Worm (Caenorhabditis elegans) whole organism, young adult: ENCODE measurements around the gene K11H12.6.

Experiments used
- B0035.1 ChIP-seq: sonication (generic microtip); optimal IDR thresholded peaks from 2 replicates; lab custom pipeline; 2016; ENCODE audit warnings: missing genetic modification characterization, mild to moderate bottlenecking, missing compliant biosample characterization, missing genotype, missing genetic modification reagents
- B0261.1 ChIP-seq: sonication (generic microtip); optimal IDR thresholded peaks from 2 replicates; lab custom pipeline; 2016; ENCODE audit warnings: mild to moderate bottlenecking, missing genetic modification characterization, moderate library complexity, missing compliant biosample characterization
- C06A6.2 ChIP-seq: fragments of 200-800 bp; sonication (Bioruptor generic); conservative IDR thresholded peaks from 2 replicates; pipeline ENCODE4 v1.3.6; 2022; ENCODE audit warnings: missing genetic modification characterization, missing compliant biosample characterization
- C17E4.6 ChIP-seq: fragments of 200-800 bp; sonication (Bioruptor generic); IDR thresholded peaks from 2 replicates; pipeline ENCODE4 v1.3.6; 2022; ENCODE audit warnings: missing genetic modification reagents, missing genetic modification characterization, missing compliant biosample characterization
- F37B4.10 ChIP-seq: fragments of 200-800 bp; sonication (Bioruptor generic); IDR thresholded peaks from 2 replicates; pipeline ENCODE4 v1.3.6; 2022; ENCODE audit warnings: missing genetic modification characterization, missing compliant biosample characterization
- F39B2.1 ChIP-seq: fragments of 200-800 bp; sonication (Bioruptor generic); IDR thresholded peaks from 2 replicates; pipeline ENCODE4 v1.3.6; 2022; ENCODE audit warnings: missing genetic modification reagents, missing genetic modification characterization, missing compliant biosample characterization
- F57A8.1 ChIP-seq: fragments of 200-800 bp; sonication (Bioruptor generic); optimal IDR thresholded peaks from 2 replicates; lab custom pipeline; 2018; ENCODE audit warnings: mild to moderate bottlenecking, missing genetic modification characterization, moderate library complexity, missing compliant biosample characterization
- T07F8.4 ChIP-seq: sonication (generic microtip); optimal IDR thresholded peaks from 2 replicates; lab custom pipeline; 2016; ENCODE audit warnings: mild to moderate bottlenecking, missing genetic modification characterization, moderate library complexity, missing compliant biosample characterization
- T26A5.8 ChIP-seq: sonication (generic microtip); optimal IDR thresholded peaks from 2 replicates; lab custom pipeline; 2016; ENCODE audit warnings: missing genetic modification characterization, missing compliant biosample characterization
- Y53F4B.3 ChIP-seq: fragments of 200-800 bp; sonication (Bioruptor generic); IDR thresholded peaks from 2 replicates; pipeline ENCODE4 v1.3.6; 2022; ENCODE audit warnings: missing genetic modification reagents, missing genetic modification characterization, missing compliant biosample characterization
- Y95B8A.8 ChIP-seq: fragments of 200-800 bp; sonication (Bioruptor generic); IDR thresholded peaks from 2 replicates; pipeline ENCODE4 v1.3.6; 2022; ENCODE audit warnings: missing genetic modification reagents, missing genetic modification characterization, missing compliant biosample characterization
- ZK185.1 ChIP-seq: sonication (generic microtip); optimal IDR thresholded peaks from 2 replicates; lab custom pipeline; 2016; ENCODE audit warnings: mild to moderate bottlenecking, missing genetic modification characterization, missing compliant biosample characterization; ENCODE audit not compliant: poor library complexity, severe bottlenecking
- ama-1 ChIP-seq, 3 experiments: fragments of 150-350 bp in 1 of 3; sonication (generic microtip) in 2 of 3; optimal IDR thresholded peaks; 2 replicates each; lab custom pipeline; 2014 to 2018; ENCODE audit warnings: missing biosample characterization in 2 of 3, missing genetic modification characterization in 2 of 3, missing genetic modification reagents in 2 of 3
- aptf-2 ChIP-seq: fragments of 200-800 bp; sonication (Bioruptor generic); conservative IDR thresholded peaks from 2 replicates; pipeline ENCODE4 v1.3.6; 2022; ENCODE audit warnings: missing genetic modification reagents, missing genetic modification characterization, missing compliant biosample characterization
- aptf-3 ChIP-seq: fragments of 200-800 bp; sonication (Bioruptor generic); IDR thresholded peaks from 2 replicates; pipeline ENCODE4 v1.3.6; 2022; ENCODE audit warnings: missing genetic modification characterization, missing compliant biosample characterization
- atf-7 ChIP-seq: sonication (generic microtip); optimal IDR thresholded peaks from 2 replicates; lab custom pipeline; 2017; ENCODE audit warnings: mild to moderate bottlenecking, missing genetic modification characterization, missing compliant biosample characterization
- athp-1 ChIP-seq: sonication (generic microtip); optimal IDR thresholded peaks from 2 replicates; lab custom pipeline; 2017; ENCODE audit warnings: mild to moderate bottlenecking, missing genetic modification characterization, missing compliant biosample characterization
- attf-3 ChIP-seq: fragments of 200-800 bp; sonication (Bioruptor generic); conservative IDR thresholded peaks from 2 replicates; pipeline ENCODE4 v1.3.6; 2022; ENCODE audit warnings: missing genetic modification reagents, missing genetic modification characterization, missing compliant biosample characterization
- cebp-2 ChIP-seq: fragments of 200-800 bp; sonication (Bioruptor generic); IDR thresholded peaks from 2 replicates; pipeline ENCODE4 v1.3.6; 2022; ENCODE audit warnings: missing genetic modification characterization, missing compliant biosample characterization
- ceh-27 ChIP-seq: fragments of 200-800 bp; sonication (Bioruptor generic); optimal IDR thresholded peaks from 2 replicates; lab custom pipeline; 2018; ENCODE audit warnings: mild to moderate bottlenecking, missing genetic modification characterization, moderate library complexity, missing compliant biosample characterization
- chd-7 ChIP-seq: sonication (generic microtip); optimal IDR thresholded peaks from 2 replicates; lab custom pipeline; 2016; ENCODE audit warnings: mild to moderate bottlenecking, missing genetic modification characterization, moderate library complexity, missing compliant biosample characterization
- dpff-1 ChIP-seq: sonication (generic microtip); optimal IDR thresholded peaks from 2 replicates; lab custom pipeline; 2017; ENCODE audit warnings: mild to moderate bottlenecking, missing genetic modification characterization, missing compliant biosample characterization
- dpl-1 ChIP-seq: fragments of 150-350 bp; optimal IDR thresholded peaks from 2 replicates; lab custom pipeline; 2014; ENCODE audit warnings: missing biosample characterization, missing genetic modification reagents, missing genetic modification characterization
- efl-1 ChIP-seq: fragments of 150-350 bp; optimal IDR thresholded peaks from 2 replicates; lab custom pipeline; 2014; ENCODE audit warnings: missing biosample characterization, missing genetic modification reagents, missing genetic modification characterization
- fkh-3 ChIP-seq: sonication (generic microtip); optimal IDR thresholded peaks from 2 replicates; lab custom pipeline; 2016; ENCODE audit warnings: mild to moderate bottlenecking, missing genetic modification characterization, missing compliant biosample characterization
- hrde-1 ChIP-seq: sonication (generic microtip); optimal IDR thresholded peaks from 2 replicates; lab custom pipeline; 2016; ENCODE audit warnings: missing genetic modification characterization, mild to moderate bottlenecking, missing compliant biosample characterization, moderate library complexity, missing genotype, missing genetic modification reagents, borderline replicate concordance
- hsf-1 ChIP-seq: fragments of 200-800 bp; sonication (Bioruptor generic); IDR thresholded peaks from 2 replicates; pipeline ENCODE4 v1.3.6; 2022; ENCODE audit warnings: missing genetic modification reagents, missing genetic modification characterization, missing compliant biosample characterization
- let-526 ChIP-seq: fragments of 200-800 bp; sonication (Bioruptor generic); IDR thresholded peaks from 2 replicates; pipeline ENCODE4 v1.3.6; 2022; ENCODE audit warnings: missing genetic modification reagents, missing genetic modification characterization, missing compliant biosample characterization
- let-607 ChIP-seq, 2 experiments: fragments of 200-800 bp in 1 of 2; sonication (Bioruptor generic) in 1 of 2; sonication (generic microtip) in 1 of 2; optimal IDR thresholded peaks; 2 replicates each; lab custom pipeline; 2016 to 2018; ENCODE audit warnings: mild to moderate bottlenecking in 2 of 2, missing compliant biosample characterization in 2 of 2, missing genetic modification characterization in 2 of 2, moderate library complexity in 2 of 2, missing genotype in 1 of 2
- lin-35 ChIP-seq, 3 experiments: fragments of 150-350 bp in 2 of 3; sonication (generic microtip) in 1 of 3; optimal IDR thresholded peaks; 2 replicates each; lab custom pipeline; 2014 to 2018; ENCODE audit warnings: missing biosample characterization in 3 of 3, missing genetic modification characterization in 3 of 3, missing genetic modification reagents in 3 of 3
- lsy-27 ChIP-seq: sonication (generic microtip); optimal IDR thresholded peaks from 2 replicates; lab custom pipeline; 2017; ENCODE audit warnings: missing genetic modification characterization, mild to moderate bottlenecking, missing compliant biosample characterization, antibody characterized with exemption, missing genotype, borderline replicate concordance; ENCODE audit not compliant: insufficient read depth
- madf-10 ChIP-seq: sonication (generic microtip); optimal IDR thresholded peaks from 2 replicates; lab custom pipeline; 2016; ENCODE audit warnings: mild to moderate bottlenecking, missing genetic modification characterization, missing compliant biosample characterization
- madf-3 ChIP-seq: fragments of 200-800 bp; sonication (Bioruptor generic); IDR thresholded peaks from 2 replicates; pipeline ENCODE4 v1.3.6; 2022; ENCODE audit warnings: missing genetic modification reagents, missing genetic modification characterization, missing compliant biosample characterization
- mes-4 ChIP-seq: sonication (generic microtip); optimal IDR thresholded peaks from 2 replicates; lab custom pipeline; 2016; ENCODE audit warnings: missing genotype, missing genetic modification characterization, missing compliant biosample characterization
- nhr-80 ChIP-seq: sonication (generic microtip); optimal IDR thresholded peaks from 2 replicates; lab custom pipeline; 2016; ENCODE audit warnings: missing genetic modification characterization, missing compliant biosample characterization
- nhr-90 ChIP-seq: sonication (generic microtip); optimal IDR thresholded peaks from 2 replicates; lab custom pipeline; 2016; ENCODE audit warnings: missing genotype, mild to moderate bottlenecking, missing genetic modification characterization, missing compliant biosample characterization
- pha-4 ChIP-seq: fragments of 150-350 bp; sonication (generic microtip); optimal IDR thresholded peaks from 2 replicates; lab custom pipeline; 2014; ENCODE audit warnings: missing biosample characterization, missing genetic modification reagents, missing genetic modification characterization
- repo-1 ChIP-seq: sonication (generic microtip); optimal IDR thresholded peaks from 2 replicates; lab custom pipeline; 2017; ENCODE audit warnings: mild to moderate bottlenecking, missing genetic modification characterization, missing compliant biosample characterization
- snpc-1.3 ChIP-seq: sonication (generic microtip); optimal IDR thresholded peaks from 2 replicates; lab custom pipeline; 2017; ENCODE audit warnings: missing genetic modification characterization, mild to moderate bottlenecking, missing compliant biosample characterization, antibody characterized with exemption, moderate library complexity, missing genotype, missing genetic modification reagents; ENCODE audit not compliant: insufficient read depth
- snpc-3.4 ChIP-seq: sonication (generic microtip); optimal IDR thresholded peaks from 2 replicates; lab custom pipeline; 2017; ENCODE audit warnings: missing genetic modification characterization, mild to moderate bottlenecking, missing compliant biosample characterization, antibody characterized with exemption, moderate library complexity, missing genotype, missing genetic modification reagents
- sptf-2 ChIP-seq: fragments of 200-800 bp; sonication (Bioruptor generic); optimal IDR thresholded peaks from 2 replicates; lab custom pipeline; 2018; ENCODE audit warnings: mild to moderate bottlenecking, missing genetic modification characterization, missing compliant biosample characterization
- tbx-9 ChIP-seq: sonication (generic microtip); optimal IDR thresholded peaks from 2 replicates; lab custom pipeline; 2016; ENCODE audit warnings: borderline replicate concordance, missing genetic modification characterization, inconsistent platforms, missing compliant biosample characterization
- tlf-1 ChIP-seq: fragments of 200-800 bp; sonication (Bioruptor generic); optimal IDR thresholded peaks from 2 replicates; lab custom pipeline; 2018; ENCODE audit warnings: mild to moderate bottlenecking, missing genetic modification characterization, missing compliant biosample characterization
- unc-62 ChIP-seq: fragments of 150-350 bp; optimal IDR thresholded peaks from 2 replicates; lab custom pipeline; 2014; ENCODE audit warnings: missing biosample characterization, missing genetic modification reagents, missing genetic modification characterization
- zfh-2 ChIP-seq: fragments of 200-800 bp; sonication (Bioruptor generic); conservative IDR thresholded peaks from 2 replicates; pipeline ENCODE4 v1.3.6; 2022; ENCODE audit warnings: missing genetic modification reagents, missing genetic modification characterization, missing compliant biosample characterization

The K11H12.6 gene

DNA sequence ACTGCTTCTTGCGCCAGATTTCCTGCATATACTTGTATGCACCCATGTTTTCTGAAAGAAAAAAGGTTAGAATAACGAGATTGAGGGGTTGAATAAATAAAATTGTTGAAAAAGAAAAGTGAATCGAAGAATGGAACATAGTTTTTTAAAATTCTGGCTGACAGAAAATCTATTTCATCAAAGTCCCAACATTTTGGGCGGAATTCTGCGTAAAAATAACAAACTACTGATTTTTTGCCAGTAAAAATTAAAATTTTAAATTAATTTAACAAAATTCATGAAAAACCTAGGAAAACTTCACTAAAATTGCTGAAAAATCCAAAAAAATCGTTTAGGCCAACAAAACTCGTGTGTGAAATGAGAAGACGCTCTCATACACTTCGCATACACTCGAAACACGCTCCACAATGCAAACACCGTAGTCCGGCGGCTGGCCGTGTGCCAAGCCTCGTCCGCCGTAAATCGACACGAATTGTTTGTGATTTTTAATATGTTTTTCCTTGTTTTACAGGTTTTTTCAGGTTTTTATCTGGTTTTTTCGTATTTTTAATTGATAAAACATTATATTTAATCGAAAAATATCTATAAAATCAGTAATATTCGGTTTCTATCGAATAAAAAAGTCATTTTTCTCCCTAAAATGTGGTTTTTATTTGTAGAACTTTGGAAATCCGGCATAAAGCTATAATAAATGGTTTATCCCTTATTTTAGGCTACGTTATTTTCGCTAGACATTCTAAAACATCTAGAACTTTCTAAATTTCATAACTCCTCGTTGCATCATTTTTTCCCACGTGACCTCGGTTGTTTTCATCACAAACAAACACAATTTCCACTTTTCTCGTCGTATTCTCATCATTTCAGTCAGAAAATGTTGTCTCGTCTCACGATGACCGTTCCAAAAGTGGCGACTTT, 12.3 kb upstream of the K11H12.6 start, which contains the start of the genes rpl-15 and K11H12.8 (continued):
- peak; percentile 62 for TF ChIP-seq fkh-3 (tag; lab: Kevin White, UChicago)
- peak; percentile 95 to 97 for TF ChIP-seq let-607 (tag; optimal IDR thresholded peaks at IDR 0.05; lab: Kevin White, UChicago)
- TF ChIP-seq T26A5.8, result peak; percentile 67
- TF ChIP-seq cebp-2, result peak; percentile 97
- TF ChIP-seq zfh-2 (GFP tag; lab: Robert Waterston, UW), result peak; percentile 96
- TF ChIP-seq efl-1 (GFP tag; lab: Kevin White, UChicago), result peak; percentile 92
- TF ChIP-seq tlf-1, result peak; percentile 100
- TF ChIP-seq chd-7 (tag; lab: Kevin White, UChicago), result peak; percentile 98
- TF ChIP-seq athp-1 (tag; lab: Kevin White, UChicago), result peak; percentile 99
- TF ChIP-seq F57A8.1, result peak; percentile 96
- TF ChIP-seq dpff-1, result peak; percentile 61
- peak; percentile 1 to 99 (median 93) for TF ChIP-seq lin-35 (GFP tag; optimal IDR thresholded peaks at IDR 0.05; lab: Kevin White, UChicago)
- TF ChIP-seq repo-1 (tag; lab: Kevin White, UChicago), result peak; percentile 99
- peak; percentile 73 for TF ChIP-seq mes-4 (tag; lab: Kevin White, UChicago)
- peak; percentile 97 for TF ChIP-seq madf-10 (tag; lab: Kevin White, UChicago)
- peak; percentile 94 for TF ChIP-seq hsf-1 (GFP tag; lab: Robert Waterston, UW)
- peak; percentile 77; the same call in 1 of the 2 replicates for TF ChIP-seq aptf-3
- peak; percentile 99 for TF ChIP-seq nhr-80 (tag; lab: Kevin White, UChicago)
- TF ChIP-seq Y53F4B.3 (GFP tag; lab: Robert Waterston, UW), result peak; percentile 90
- TF ChIP-seq atf-7 (tag; lab: Kevin White, UChicago), result peak; percentile 99
- peak; percentile 98 for TF ChIP-seq nhr-90 (tag; lab: Kevin White, UChicago)
- peak; percentile 99 for TF ChIP-seq let-526 (GFP tag; lab: Robert Waterston, UW)
- peak; percentile 90 for TF ChIP-seq hrde-1 (tag; lab: Kevin White, UChicago)
- TF ChIP-seq madf-3 (GFP tag; lab: Robert Waterston, UW), result peak; percentile 99
- TF ChIP-seq attf-3 (GFP tag; lab: Robert Waterston, UW), result peak; percentile 91
- TF ChIP-seq aptf-2 (GFP tag; lab: Robert Waterston, UW), result peak; percentile 96
- peak; percentile 96 for TF ChIP-seq sptf-2 (GFP tag; lab: Kevin White, UChicago)
- TF ChIP-seq snpc-1.3, result peak; percentile 99
- TF ChIP-seq B0261.1 (tag; lab: Kevin White, UChicago), result peak; percentile 58
- peak; percentile 98 for TF ChIP-seq C06A6.2 (GFP tag; lab: Robert Waterston, UW)
- TF ChIP-seq T07F8.4 (tag; lab: Kevin White, UChicago), result peak; percentile 92
- peak; percentile 54 for TF ChIP-seq ama-1 (optimal IDR thresholded peaks at IDR 0.05; lab: Kevin White, UChicago)
- TF ChIP-seq ama-1 (GFP tag; optimal IDR thresholded peaks at IDR 0.05; lab: Kevin White, UChicago), result peak; percentile 68 to 80
- TF ChIP-seq Y95B8A.8, result peak; percentile 100
- peak; percentile 99 for TF ChIP-seq F37B4.10 (GFP tag; lab: Robert Waterston, UW)
- TF ChIP-seq tbx-9 (tag; lab: Kevin White, UChicago), result no peak
- TF ChIP-seq lsy-27 (tag; lab: Kevin White, UChicago), result peak; percentile 69
- peak; percentile 100 for TF ChIP-seq pha-4
- peak; percentile 100 for TF ChIP-seq ceh-27 (GFP tag; lab: Kevin White, UChicago)
- peak; percentile 93 for TF ChIP-seq F39B2.1 (GFP tag; lab: Robert Waterston, UW)
- peak; percentile 96 for TF ChIP-seq dpl-1 (GFP tag; lab: Kevin White, UChicago)
- peak; percentile 99 for TF ChIP-seq snpc-3.4
- peak; percentile 99 for TF ChIP-seq ZK185.1 (tag; lab: Kevin White, UChicago)
- peak; percentile 93 for TF ChIP-seq B0035.1 (tag; lab: Kevin White, UChicago)
- peak; percentile 85 for TF ChIP-seq unc-62 (GFP tag; lab: Kevin White, UChicago)
- peak; percentile 99 for TF ChIP-seq C17E4.6 (GFP tag; lab: Robert Waterston, UW)
